Worm (Caenorhabditis elegans) whole organism, mixed stage, embryonic: Measurements from ENCODE around the gene sams-5.
A peak's percentile ranks its signal among the peaks of the same experiment; 100 is the strongest.
"Not testable (repeated sequence)": the region's sequence is repeated elsewhere in the genome, so short reads cannot be mapped to it uniquely, and the experiment has no call there.

Source experiments
- bed-3 ChIP-seq: fragments of 200-800 bp; sonication (Bioruptor generic); optimal IDR thresholded peaks from 3 replicates; lab custom pipeline; 2018; ENCODE audit warnings: mild to moderate bottlenecking, missing genetic modification characterization, moderate library complexity, missing compliant biosample characterization
- blmp-1 ChIP-seq: fragments of 150-350 bp; optimal IDR thresholded peaks from 2 replicates; lab custom pipeline; 2014; ENCODE audit warnings: missing biosample characterization, missing genetic modification characterization
- ceh-39 ChIP-seq: fragments of 150-350 bp; optimal IDR thresholded peaks from 2 replicates; lab custom pipeline; 2014; ENCODE audit warnings: missing biosample characterization, missing genetic modification characterization
- ceh-43 ChIP-seq: fragments of 200-800 bp; sonication (Bioruptor generic); optimal IDR thresholded peaks from 2 replicates; lab custom pipeline; 2018; ENCODE audit warnings: mild to moderate bottlenecking, missing genetic modification characterization, moderate library complexity, missing compliant biosample characterization
- ceh-83 ChIP-seq: fragments of 200-800 bp; sonication (Bioruptor generic); optimal IDR thresholded peaks from 2 replicates; lab custom pipeline; 2018; ENCODE audit warnings: mild to moderate bottlenecking, missing genetic modification characterization, missing compliant biosample characterization
- ces-1 ChIP-seq: fragments of 150-350 bp; optimal IDR thresholded peaks from 2 replicates; lab custom pipeline; 2014; ENCODE audit warnings: missing biosample characterization, missing genetic modification reagents, missing genetic modification characterization
- cnd-1 ChIP-seq: fragments of 200-800 bp; sonication (Bioruptor generic); optimal IDR thresholded peaks from 2 replicates; lab custom pipeline; 2018; ENCODE audit warnings: mild to moderate bottlenecking, missing genetic modification characterization, missing compliant biosample characterization
- drap-1 ChIP-seq: fragments of 200-800 bp; sonication (Bioruptor generic); optimal IDR thresholded peaks from 3 replicates; lab custom pipeline; 2018; ENCODE audit warnings: mild to moderate bottlenecking, missing genetic modification characterization, missing compliant biosample characterization
- elt-3 ChIP-seq: fragments of 150-350 bp; optimal IDR thresholded peaks from 2 replicates; lab custom pipeline; 2014; ENCODE audit warnings: missing biosample characterization, missing genetic modification characterization
- hlh-1 ChIP-seq: fragments of 150-350 bp; optimal IDR thresholded peaks from 2 replicates; lab custom pipeline; 2014; ENCODE audit warnings: missing biosample characterization, missing genetic modification reagents, missing genetic modification characterization
- lin-32 ChIP-seq: fragments of 200-800 bp; sonication (Bioruptor generic); optimal IDR thresholded peaks from 2 replicates; lab custom pipeline; 2018; ENCODE audit warnings: mild to moderate bottlenecking, missing genetic modification characterization, missing compliant biosample characterization
- lsy-2 ChIP-seq: fragments of 150-350 bp; optimal IDR thresholded peaks from 2 replicates; lab custom pipeline; 2014; ENCODE audit warnings: missing biosample characterization, missing genetic modification characterization
- mab-5 ChIP-seq: fragments of 150-350 bp; optimal IDR thresholded peaks from 2 replicates; lab custom pipeline; 2014; ENCODE audit warnings: missing biosample characterization, missing genetic modification characterization
- mep-1 ChIP-seq: fragments of 150-350 bp; optimal IDR thresholded peaks from 2 replicates; lab custom pipeline; 2017; ENCODE audit warnings: missing biosample characterization, missing genetic modification reagents, missing genetic modification characterization, inconsistent platforms
- nhr-12 ChIP-seq: fragments of 150-350 bp; optimal IDR thresholded peaks from 2 replicates; lab custom pipeline; 2014; ENCODE audit warnings: missing biosample characterization, missing genetic modification characterization
- nhr-2 ChIP-seq: fragments of 150-350 bp; optimal IDR thresholded peaks from 2 replicates; lab custom pipeline; 2014; ENCODE audit warnings: missing biosample characterization, missing genetic modification characterization
- nhr-237 ChIP-seq: fragments of 150-350 bp; optimal IDR thresholded peaks from 2 replicates; lab custom pipeline; 2014; ENCODE audit warnings: missing biosample characterization, missing genetic modification characterization
- nhr-76 ChIP-seq: sonication (generic microtip); optimal IDR thresholded peaks from 2 replicates; lab custom pipeline; 2017; ENCODE audit warnings: missing biosample characterization, missing genetic modification characterization
- pha-4 ChIP-seq: fragments of 150-350 bp; optimal IDR thresholded peaks from 2 replicates; lab custom pipeline; 2018; ENCODE audit warnings: missing biosample characterization, missing genetic modification reagents, missing genetic modification characterization
- sem-2 ChIP-seq: fragments of 200-800 bp; sonication (Bioruptor generic); optimal IDR thresholded peaks from 2 replicates; lab custom pipeline; 2018; ENCODE audit warnings: mild to moderate bottlenecking, missing genetic modification characterization, missing compliant biosample characterization
- sptf-1 ChIP-seq: sonication (generic microtip); optimal IDR thresholded peaks from 2 replicates; lab custom pipeline; 2017; ENCODE audit warnings: mild to moderate bottlenecking, missing genetic modification characterization, moderate library complexity, missing compliant biosample characterization
- tbx-8 ChIP-seq: fragments of 200-800 bp; sonication (Bioruptor generic); optimal IDR thresholded peaks from 2 replicates; lab custom pipeline; 2018; ENCODE audit warnings: mild to moderate bottlenecking, missing genetic modification characterization, moderate library complexity, missing compliant biosample characterization
- unc-120 ChIP-seq: sonication (generic microtip); optimal IDR thresholded peaks from 2 replicates; lab custom pipeline; 2017; ENCODE audit warnings: missing genetic modification characterization, missing compliant biosample characterization; ENCODE audit not compliant: poor library complexity, severe bottlenecking
- unc-39 ChIP-seq: fragments of 150-350 bp; optimal IDR thresholded peaks from 2 replicates; lab custom pipeline; 2014; ENCODE audit warnings: missing biosample characterization, missing genetic modification characterization
- unc-62 ChIP-seq: fragments of 150-350 bp; optimal IDR thresholded peaks from 2 replicates; lab custom pipeline; 2014; ENCODE audit warnings: missing biosample characterization, missing genetic modification reagents, missing genetic modification characterization
- zip-8 ChIP-seq: fragments of 150-350 bp; optimal IDR thresholded peaks from 2 replicates; lab custom pipeline; 2014; ENCODE audit warnings: missing biosample characterization, missing genetic modification characterization
- ztf-11 ChIP-seq: fragments of 150-350 bp; optimal IDR thresholded peaks from 2 replicates; lab custom pipeline; 2014; ENCODE audit warnings: missing biosample characterization, missing genetic modification characterization

The sams-5 gene

DNA sequence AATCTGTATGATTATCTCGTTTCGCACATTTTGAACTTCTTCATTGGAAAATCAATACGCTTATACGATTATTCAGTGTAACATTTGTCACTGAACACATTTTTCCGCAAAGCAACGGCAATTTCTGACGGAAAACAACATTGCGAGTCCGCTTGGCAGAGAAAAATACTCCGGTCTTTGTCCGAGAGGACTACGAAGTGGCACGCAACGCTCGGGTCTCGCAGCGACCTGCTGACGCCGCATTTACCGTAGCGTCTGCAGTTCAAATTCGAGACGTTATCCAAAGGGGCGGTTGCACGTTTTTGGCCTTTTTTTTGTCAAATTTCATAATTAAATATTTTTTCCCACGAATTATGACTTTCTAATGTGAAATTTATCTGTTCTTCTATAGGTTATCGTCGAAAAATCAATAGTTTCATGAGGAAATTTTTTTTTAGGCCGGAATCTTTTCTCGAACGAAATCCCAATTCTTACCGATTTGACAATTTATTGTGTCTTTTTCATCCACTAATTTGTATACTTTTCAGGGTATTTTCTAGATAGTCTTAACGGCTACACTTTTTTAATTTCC, 44.4 kb upstream of the sams-5 start, which contains the start of gene sqd-1 (continued):
- TF ChIP-seq unc-62 (GFP tag; lab: Kevin White, UChicago) (peak; percentile 69), lin-32 (peak; percentile 47), nhr-76 (no peak), zip-8 (tag; lab: Kevin White, UChicago) (no peak), blmp-1 (no peak)
- TF ChIP-seq, all 35 proteins: peak for 19

ce11 chrIV:6321667-6322066, 42.3 kb upstream of the sams-5 start, which contains the start of gene Y73B6BL.29:
Gene Y73B6BL.29, plus strand, starts transcription at chrIV:6321929.
- peak; percentile 98 for TF ChIP-seq ces-1
- TF ChIP-seq unc-120, result no peak
- no peak for TF ChIP-seq nhr-76
- TF ChIP-seq ceh-43 (GFP tag; lab: Kevin White, UChicago), result peak; percentile 52
- TF ChIP-seq bed-3, result no peak
- no peak for TF ChIP-seq ztf-11 (tag; lab: Kevin White, UChicago)
- TF ChIP-seq lsy-2 (tag; lab: Kevin White, UChicago), result peak; percentile 77
- TF ChIP-seq blmp-1, result no peak
- TF ChIP-seq mep-1 (tag; lab: Kevin White, UChicago), result peak; percentile 67
- TF ChIP-seq ceh-83, result no peak
- peak; percentile 56 for TF ChIP-seq nhr-2 (tag; lab: Kevin White, UChicago)
- TF ChIP-seq nhr-237 (tag; lab: Kevin White, UChicago), result peak; percentile 50
- TF ChIP-seq sptf-1 (tag; lab: Kevin White, UChicago), result peak; percentile 68
- TF ChIP-seq zip-8 (tag; lab: Kevin White, UChicago), result peak; percentile 93
- peak; percentile 59 for TF ChIP-seq ceh-39 (tag; lab: Kevin White, UChicago)
- peak; percentile 12 for TF ChIP-seq drap-1
- TF ChIP-seq pha-4, result peak; percentile 54
- TF ChIP-seq cnd-1 (tag; lab: Kevin White, UChicago), result no peak

- not testable (repeated sequence) for TF ChIP-seq pha-4; nhr-12; sem-2 (GFP tag; lab: Kevin White, UChicago)
Measured at ce11 chrIV:6317357-6317756, 38.0 kb upstream of the sams-5 start, which contains the start of gene Y73B6BL.12. Gene Y73B6BL.12, minus strand, starts transcription at chrIV:6317457.

- no peak for TF ChIP-seq cnd-1 (tag; lab: Kevin White, UChicago)
- TF ChIP-seq nhr-12, result no peak
- TF ChIP-seq unc-62 (GFP tag; lab: Kevin White, UChicago), result no peak
- no peak for TF ChIP-seq tbx-8 (GFP tag; lab: Kevin White, UChicago)
- no peak for TF ChIP-seq zip-8 (tag; lab: Kevin White, UChicago)
- no peak for TF ChIP-seq ces-1
- TF ChIP-seq hlh-1 (tag; lab: Kevin White, UChicago), result no peak
- no peak for TF ChIP-seq lsy-2 (tag; lab: Kevin White, UChicago)
- TF ChIP-seq unc-39 (tag; lab: Kevin White, UChicago), result no peak
- TF ChIP-seq nhr-2 (tag; lab: Kevin White, UChicago), result no peak
Measured at ce11 chrIV:6307439-6307838, 28.1 kb upstream of the sams-5 start, which contains the start of gene csp-2. Gene csp-2, plus strand, starts transcription at chrIV:6307739.

ce11 chrIV:6303642-6304041, 24.3 kb upstream of the sams-5 start, which contains the start of gene srv-25:
Gene srv-25, minus strand, starts transcription at chrIV:6303742.
- TF ChIP-seq elt-3 (tag; lab: Kevin White, UChicago), result no peak
- no peak for TF ChIP-seq unc-62 (GFP tag; lab: Kevin White, UChicago)
- TF ChIP-seq zip-8 (tag; lab: Kevin White, UChicago), result no peak
- TF ChIP-seq bed-3, result no peak

DNA sequence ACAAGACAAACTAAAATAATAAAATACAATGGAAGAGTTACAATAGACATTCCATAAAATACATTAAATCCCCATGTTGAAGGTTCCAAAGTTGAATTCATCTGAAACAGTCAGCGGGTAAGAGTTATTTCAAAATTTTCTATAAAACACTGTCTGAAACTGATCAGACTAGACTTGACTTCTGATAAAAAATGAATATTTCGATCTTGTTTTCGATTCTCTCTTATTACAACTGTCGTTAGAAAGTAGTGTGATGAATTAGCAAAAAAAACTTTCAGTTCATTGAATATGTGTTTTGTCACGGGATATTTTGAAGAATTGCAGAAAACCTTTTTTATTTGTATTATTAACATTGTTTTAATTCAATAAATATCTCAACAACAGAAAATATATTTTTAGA, 22.4 kb upstream of the sams-5 start, which contains the start of gene srv-26:
Gene srv-26, minus strand, starts transcription at position 101 of the 400 bp plus-strand sequence.
- TF ChIP-seq sem-2 (GFP tag; lab: Kevin White, UChicago) (no peak), blmp-1 (no peak), zip-8 (tag; lab: Kevin White, UChicago) (no peak), unc-62 (GFP tag; lab: Kevin White, UChicago) (no peak), lsy-2 (tag; lab: Kevin White, UChicago) (no peak), mab-5 (tag; lab: Kevin White, UChicago) (no peak), nhr-2 (tag; lab: Kevin White, UChicago) (no peak), ces-1 (no peak), ceh-43 (GFP tag; lab: Kevin White, UChicago) (no peak), elt-3 (tag; lab: Kevin White, UChicago) (no peak), lin-32 (no peak), sptf-1 (tag; lab: Kevin White, UChicago) (no peak)
